Worm (Caenorhabditis elegans) whole organism, young adult: Measurements from ENCODE around the gene H03G16.1.
A peak's percentile ranks its signal among the peaks of the same experiment; 100 is the strongest.

ENCODE experiments used
- F23B12.7 ChIP-seq: sonication (generic microtip); optimal IDR thresholded peaks from 2 replicates; lab custom pipeline; 2017; ENCODE audit warnings: missing genetic modification characterization, mild to moderate bottlenecking, missing compliant biosample characterization, antibody characterized with exemption, moderate library complexity; ENCODE audit not compliant: insufficient read depth
- cebp-1 ChIP-seq, 2 experiments: fragments of 200-800 bp in 1 of 2; sonication (Bioruptor generic) in 1 of 2; sonication (generic microtip) in 1 of 2; IDR thresholded peaks in 1 of 2; optimal IDR thresholded peaks in 1 of 2; 2 replicates each; pipeline versions ENCODE4 v1.3.6 to Lab custom; 2017 to 2022; ENCODE audit warnings: missing compliant biosample characterization in 2 of 2, missing genetic modification characterization in 2 of 2, mild to moderate bottlenecking in 1 of 2, missing genetic modification reagents in 1 of 2, moderate library complexity in 1 of 2
- cebp-2 ChIP-seq: fragments of 200-800 bp; sonication (Bioruptor generic); IDR thresholded peaks from 2 replicates; pipeline ENCODE4 v1.3.6; 2022; ENCODE audit warnings: missing genetic modification characterization, missing compliant biosample characterization
- ceh-27 ChIP-seq: fragments of 200-800 bp; sonication (Bioruptor generic); optimal IDR thresholded peaks from 2 replicates; lab custom pipeline; 2018; ENCODE audit warnings: mild to moderate bottlenecking, missing genetic modification characterization, moderate library complexity, missing compliant biosample characterization
- dox-1 ChIP-seq: fragments of 200-800 bp; sonication (Bioruptor generic); IDR thresholded peaks from 2 replicates; pipeline ENCODE4 v1.3.6; 2022; ENCODE audit warnings: missing genetic modification reagents, missing genetic modification characterization, missing compliant biosample characterization
- dpff-1 ChIP-seq: sonication (generic microtip); optimal IDR thresholded peaks from 2 replicates; lab custom pipeline; 2017; ENCODE audit warnings: mild to moderate bottlenecking, missing genetic modification characterization, missing compliant biosample characterization
- hmg-1.2 ChIP-seq: fragments of 200-800 bp; sonication (Bioruptor generic); IDR thresholded peaks from 2 replicates; pipeline ENCODE4 v1.3.6; 2022; ENCODE audit warnings: missing genetic modification reagents, missing genetic modification characterization, missing compliant biosample characterization
- mxl-1 ChIP-seq: sonication (generic microtip); optimal IDR thresholded peaks from 2 replicates; lab custom pipeline; 2016; ENCODE audit warnings: missing genetic modification characterization, missing compliant biosample characterization
- nhr-80 ChIP-seq: sonication (generic microtip); optimal IDR thresholded peaks from 2 replicates; lab custom pipeline; 2016; ENCODE audit warnings: missing genetic modification characterization, missing compliant biosample characterization
- sdz-38 ChIP-seq: sonication (generic microtip); optimal IDR thresholded peaks from 2 replicates; lab custom pipeline; 2016; ENCODE audit warnings: missing genotype, missing genetic modification characterization, missing compliant biosample characterization
- snpc-1.3 ChIP-seq: sonication (generic microtip); optimal IDR thresholded peaks from 2 replicates; lab custom pipeline; 2017; ENCODE audit warnings: missing genetic modification characterization, mild to moderate bottlenecking, missing compliant biosample characterization, antibody characterized with exemption, moderate library complexity, missing genotype, missing genetic modification reagents; ENCODE audit not compliant: insufficient read depth
- xnd-1 ChIP-seq: sonication (generic microtip); optimal IDR thresholded peaks from 2 replicates; lab custom pipeline; 2016; ENCODE audit warnings: missing genotype, missing genetic modification reagents, missing genetic modification characterization, missing compliant biosample characterization

The H03G16.1 gene

DNA sequence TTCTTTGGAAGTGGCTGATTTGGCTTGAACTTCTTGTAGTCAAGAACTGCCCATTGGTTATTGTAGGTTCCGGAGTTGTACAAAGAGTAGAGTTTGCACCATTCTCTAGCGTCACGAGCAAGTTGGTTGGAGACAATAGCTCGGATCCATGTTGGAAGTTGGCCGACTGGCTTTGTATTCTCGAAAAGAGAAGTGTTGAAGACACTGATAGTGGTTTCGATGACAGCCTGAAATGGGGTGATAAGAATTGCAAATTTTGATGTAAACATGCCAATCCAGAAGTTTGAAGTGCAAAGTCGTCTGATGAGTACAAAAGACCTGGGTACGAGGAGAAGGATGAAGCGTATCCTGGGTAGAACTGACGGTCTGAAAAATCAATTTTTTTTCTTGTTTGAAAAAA, 42.6 kb downstream of the H03G16.1 start:
- TF ChIP-seq snpc-1.3 (no peak), nhr-80 (tag; lab: Kevin White, UChicago) (peak; percentile 62), cebp-1 (GFP tag; IDR thresholded peaks at IDR 0.05; lab: Robert Waterston, UW) (no peak), cebp-1 (tag; optimal IDR thresholded peaks at IDR 0.05; lab: Kevin White, UChicago) (no peak)

DNA sequence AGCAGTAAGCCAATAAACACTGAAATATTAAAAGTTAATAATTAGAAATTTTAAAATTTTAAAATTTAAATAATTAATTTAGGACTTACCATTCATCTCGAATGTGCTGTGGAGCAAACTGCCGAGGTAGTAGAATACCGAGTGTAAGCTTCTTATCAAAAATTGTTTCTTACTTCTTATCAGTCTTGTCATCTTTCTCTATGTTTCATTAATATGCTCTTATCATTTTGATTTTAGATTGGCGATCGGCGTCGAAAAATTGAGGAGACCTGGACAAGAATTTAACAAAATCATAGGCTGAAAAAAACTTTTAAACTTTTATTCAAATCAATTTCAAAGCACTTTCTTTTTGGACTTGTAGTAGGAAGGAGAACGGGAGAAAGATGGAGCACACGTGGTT, 44.1 kb downstream of the H03G16.1 start, which contains the start of gene F09B12.3:
Gene F09B12.3 (minus strand): TSS at position 192 of the 400 bp plus-strand sequence.
- no peak for TF ChIP-seq cebp-1 (GFP tag; IDR thresholded peaks at IDR 0.05; lab: Robert Waterston, UW)
- no peak for TF ChIP-seq cebp-1 (tag; optimal IDR thresholded peaks at IDR 0.05; lab: Kevin White, UChicago)
- no peak for TF ChIP-seq F23B12.7
- TF ChIP-seq nhr-80 (tag; lab: Kevin White, UChicago): peak; percentile 54

- TF ChIP-seq nhr-80 (tag; lab: Kevin White, UChicago) (peak; percentile 56), hmg-1.2 (GFP tag; lab: Robert Waterston, UW) (peak; percentile 84), xnd-1 (no peak), dpff-1 (no peak), ceh-27 (GFP tag; lab: Kevin White, UChicago) (peak; percentile 54), dox-1 (GFP tag; lab: Robert Waterston, UW) (peak; percentile 54; the same call in 1 of the 2 replicates), mxl-1 (tag; lab: Kevin White, UChicago) (no peak)
Observed at ce11 chrX:15100369-15100963, 46.8 kb downstream of the H03G16.1 start, which contains the start of gene dhhc-1. dhhc-1 (minus strand) TSS chrX:15100419.

DNA sequence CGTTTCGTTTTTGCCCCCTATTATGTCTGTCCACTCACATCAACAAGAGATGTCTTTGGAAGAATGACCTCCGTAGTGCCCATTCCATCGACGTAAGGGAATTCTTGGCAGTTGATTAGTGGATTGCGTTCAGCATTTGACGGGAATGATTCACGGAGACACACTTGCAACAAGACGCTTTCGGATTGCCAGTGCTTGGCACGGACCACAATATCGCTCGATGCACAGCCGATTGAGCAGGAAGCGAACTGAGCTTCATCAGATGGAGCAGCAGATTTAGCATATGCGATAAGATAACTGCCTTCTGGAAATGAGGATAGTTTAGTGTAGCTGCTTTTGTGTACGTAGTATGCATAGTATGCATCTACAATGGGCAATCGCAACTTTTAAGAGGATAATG, 49.8 kb downstream of the H03G16.1 start:
- no peak for TF ChIP-seq sdz-38 (tag; lab: Kevin White, UChicago)
- TF ChIP-seq cebp-2 (GFP tag; lab: Robert Waterston, UW): 0 out of 2 replicates have a peak, but pooled peaks have one; percentile 24
- TF ChIP-seq, all 124 proteins: peak for 1
